Fruit fly (Drosophila melanogaster): Measurements from ENCODE around the gene CG11095.

- TF ChIP-seq h (optimal IDR thresholded peaks at IDR 0.05) (no peak), psq (optimal IDR thresholded peaks at IDR 0.05) (no peak)
These were observed 9.7 kb downstream of the CG11095 start for dm6 chrX:13821039-13821774.

All from Kc167 (cell line).